Fruit fly (Drosophila melanogaster) whole organism, pupa: ENCODE measurements around the gene CG12817.

Source experiments
- CG10348 ChIP-seq: fragments of 200-800 bp; sonication (Bioruptor generic); IDR thresholded peaks from 2 replicates; pipeline ENCODE4 v1.3.6; 2022; ENCODE audit warnings: missing biosample characterization, missing genetic modification characterization
- CG12605 ChIP-seq: fragments of 200-800 bp; sonication (Bioruptor generic); IDR thresholded peaks from 2 replicates; pipeline ENCODE4 v1.3.6; 2022; ENCODE audit warnings: missing biosample characterization, missing genetic modification characterization
- CG13204 ChIP-seq: fragments of 200-800 bp; sonication (Bioruptor generic); optimal IDR thresholded peaks from 2 replicates; lab custom pipeline; 2018; ENCODE audit warnings: missing biosample characterization, mild to moderate bottlenecking, missing genetic modification characterization, moderate library complexity
- CG14655 ChIP-seq: fragments of 200-800 bp; sonication (Bioruptor generic); optimal IDR thresholded peaks from 3 replicates; lab custom pipeline; 2017; ENCODE audit warnings: mild to moderate bottlenecking, missing biosample characterization, missing genetic modification reagents, missing genetic modification characterization
- CG15710 ChIP-seq: fragments of 200-800 bp; sonication (Bioruptor generic); optimal IDR thresholded peaks from 2 replicates; lab custom pipeline; 2018; ENCODE audit warnings: missing biosample characterization, mild to moderate bottlenecking, missing genetic modification characterization, moderate library complexity
- CG17806 ChIP-seq: fragments of 200-800 bp; sonication (Bioruptor generic); optimal IDR thresholded peaks from 2 replicates; lab custom pipeline; 2018; ENCODE audit warnings: missing biosample characterization, mild to moderate bottlenecking, missing genetic modification characterization, moderate library complexity
- CG32121 ChIP-seq: fragments of 200-800 bp; sonication (Bioruptor generic); IDR thresholded peaks from 2 replicates; pipeline ENCODE4 v1.3.6; 2022; ENCODE audit warnings: missing biosample characterization, missing genetic modification characterization
- CG34367 ChIP-seq: fragments of 200-800 bp; sonication (Bioruptor generic); optimal IDR thresholded peaks from 2 replicates; lab custom pipeline; 2018; ENCODE audit warnings: missing biosample characterization, mild to moderate bottlenecking, missing genetic modification characterization
- CG4496 ChIP-seq: fragments of 200-800 bp; sonication (Bioruptor generic); IDR thresholded peaks from 3 replicates; pipeline ENCODE4 v1.3.6; 2022; ENCODE audit warnings: missing biosample characterization, missing genetic modification characterization
- CG8159 ChIP-seq: fragments of 200-800 bp; sonication (Bioruptor generic); optimal IDR thresholded peaks from 3 replicates; lab custom pipeline; 2018; ENCODE audit warnings: missing biosample characterization, mild to moderate bottlenecking, missing genetic modification characterization, moderate library complexity
- CG8301 ChIP-seq: fragments of 200-800 bp; sonication (Bioruptor generic); optimal IDR thresholded peaks from 2 replicates; lab custom pipeline; 2018; ENCODE audit warnings: missing biosample characterization, mild to moderate bottlenecking, missing genetic modification characterization
- CG9948 ChIP-seq: fragments of 200-800 bp; sonication (Bioruptor generic); optimal IDR thresholded peaks from 2 replicates; lab custom pipeline; 2018; ENCODE audit warnings: missing biosample characterization, mild to moderate bottlenecking, missing genetic modification characterization, moderate library complexity
- D1 ChIP-seq: fragments of 200-800 bp; sonication (Bioruptor generic); optimal IDR thresholded peaks from 2 replicates; lab custom pipeline; 2018; ENCODE audit warnings: missing biosample characterization, mild to moderate bottlenecking, missing genetic modification characterization, moderate library complexity
- EcR ChIP-seq: fragments of 200-800 bp; sonication (Bioruptor generic); optimal IDR thresholded peaks from 3 replicates; lab custom pipeline; 2019; ENCODE audit warnings: missing biosample characterization, missing genetic modification characterization, mild to moderate bottlenecking, moderate library complexity, missing genetic modification reagents
- Ets98B ChIP-seq: fragments of 200-800 bp; sonication (Bioruptor generic); IDR thresholded peaks from 2 replicates; pipeline ENCODE4 v1.3.6; 2022; ENCODE audit warnings: missing biosample characterization, missing genetic modification characterization
- Pif1A ChIP-seq: fragments of 200-800 bp; sonication (Bioruptor generic); optimal IDR thresholded peaks from 3 replicates; lab custom pipeline; 2016; ENCODE audit warnings: missing biosample characterization, missing genetic modification characterization
- Pif1B ChIP-seq: fragments of 200-800 bp; sonication (Bioruptor generic); optimal IDR thresholded peaks from 3 replicates; lab custom pipeline; 2016; ENCODE audit warnings: missing biosample characterization, missing genetic modification characterization
- Snoo ChIP-seq: fragments of 200-800 bp; sonication (Bioruptor generic); optimal IDR thresholded peaks from 3 replicates; lab custom pipeline; 2017; ENCODE audit warnings: missing biosample characterization, mild to moderate bottlenecking, missing genetic modification characterization, inconsistent platforms
- fd96Ca ChIP-seq: fragments of 200-800 bp; sonication (Bioruptor generic); IDR thresholded peaks from 3 replicates; pipeline ENCODE4 v1.3.6; 2022; ENCODE audit warnings: missing biosample characterization, missing genetic modification characterization
- gl ChIP-seq: fragments of 200-800 bp; sonication (Bioruptor generic); optimal IDR thresholded peaks from 2 replicates; lab custom pipeline; 2018; ENCODE audit warnings: missing biosample characterization, mild to moderate bottlenecking, missing genetic modification characterization
- rn ChIP-seq: fragments of 200-800 bp; sonication (Bioruptor generic); IDR thresholded peaks from 2 replicates; pipeline ENCODE4 v1.3.6; 2022; ENCODE audit warnings: missing biosample characterization, missing genetic modification characterization

The CG12817 gene

dm6 chr3R:10268101-10268864, 43.8 kb upstream of the CG12817 start:
- TF ChIP-seq CG14655 (GFP tag; lab: Kevin White, UChicago) (peak; percentile 74), CG9948 (tag; lab: Kevin White, UChicago) (peak; percentile 68), CG8301 (tag; lab: Kevin White, UChicago) (peak; percentile 83), D1 (no peak), Snoo (tag; lab: Kevin White, UChicago) (peak; percentile 91), CG32121 (GFP tag; lab: Robert Waterston, UW) (peak; percentile 79), CG10348 (GFP tag; lab: Robert Waterston, UW) (peak; percentile 35; the same call in 1 of the 2 replicates), EcR (no peak), CG12605 (GFP tag; lab: Robert Waterston, UW) (peak; percentile 68), CG34367 (tag; lab: Kevin White, UChicago) (peak; percentile 31), Pif1A (GFP tag; lab: Kevin White, UChicago) (peak; percentile 79), rn (GFP tag; lab: Robert Waterston, UW) (no peak), Pif1B (GFP tag; lab: Kevin White, UChicago) (peak; percentile 38), CG8159 (peak; percentile 65), CG4496 (peak; percentile 71), Ets98B (GFP tag; lab: Robert Waterston, UW) (peak; percentile 74), CG15710 (tag; lab: Kevin White, UChicago) (peak; percentile 65), fd96Ca (GFP tag; lab: Robert Waterston, UW) (no peak), CG13204 (GFP tag; lab: Kevin White, UChicago) (no peak), CG17806 (peak; percentile 64), gl (tag; lab: Kevin White, UChicago) (no peak)

dm6 chr3R:10266624-10267492, 42.3 kb upstream of the CG12817 start:
- TF ChIP-seq Snoo (tag; lab: Kevin White, UChicago) (no peak), fd96Ca (GFP tag; lab: Robert Waterston, UW) (peak; percentile 66; the same call in 2 of the 3 replicates), CG34367 (tag; lab: Kevin White, UChicago) (no peak), CG32121 (GFP tag; lab: Robert Waterston, UW) (no peak), Ets98B (GFP tag; lab: Robert Waterston, UW) (no peak), CG10348 (GFP tag; lab: Robert Waterston, UW) (no peak), CG8301 (tag; lab: Kevin White, UChicago) (no peak), CG14655 (GFP tag; lab: Kevin White, UChicago) (peak; percentile 6), CG12605 (GFP tag; lab: Robert Waterston, UW) (no peak), Pif1B (GFP tag; lab: Kevin White, UChicago) (no peak), D1 (no peak), EcR (no peak), CG13204 (GFP tag; lab: Kevin White, UChicago) (peak; percentile 51), gl (tag; lab: Kevin White, UChicago) (no peak), CG4496 (0 out of 3 replicates have a peak, but pooled peaks have one; percentile 28), Pif1A (GFP tag; lab: Kevin White, UChicago) (no peak), CG8159 (no peak), rn (GFP tag; lab: Robert Waterston, UW) (no peak), CG17806 (no peak), CG15710 (tag; lab: Kevin White, UChicago) (peak; percentile 3), CG9948 (tag; lab: Kevin White, UChicago) (no peak)

- peak; percentile 1 for TF ChIP-seq CG15710 (tag; lab: Kevin White, UChicago)
- TF ChIP-seq Pif1B (GFP tag; lab: Kevin White, UChicago) = peak; percentile 39
- TF ChIP-seq CG9948 (tag; lab: Kevin White, UChicago) = peak; percentile 10
- TF ChIP-seq Snoo (tag; lab: Kevin White, UChicago) = peak; percentile 80
- TF ChIP-seq D1 = no peak
- TF ChIP-seq Pif1A (GFP tag; lab: Kevin White, UChicago) = peak; percentile 34
- peak; percentile 51 for TF ChIP-seq CG14655 (GFP tag; lab: Kevin White, UChicago)
- TF ChIP-seq CG17806 = peak; percentile 18
- TF ChIP-seq CG13204 (GFP tag; lab: Kevin White, UChicago) = no peak
- TF ChIP-seq CG4496 = peak; percentile 46
- TF ChIP-seq Ets98B (GFP tag; lab: Robert Waterston, UW) = peak; percentile 55
- TF ChIP-seq CG32121 (GFP tag; lab: Robert Waterston, UW) = peak; percentile 77; the same call in 1 of the 2 replicates
- peak; percentile 13 for TF ChIP-seq CG8301 (tag; lab: Kevin White, UChicago)
- peak; percentile 48 for TF ChIP-seq CG8159
- TF ChIP-seq CG10348 (GFP tag; lab: Robert Waterston, UW) = no peak
- TF ChIP-seq fd96Ca (GFP tag; lab: Robert Waterston, UW) = no peak; the same call in 2 of the 3 replicates
- no peak for TF ChIP-seq gl (tag; lab: Kevin White, UChicago)
- no peak for TF ChIP-seq CG34367 (tag; lab: Kevin White, UChicago)
- no peak for TF ChIP-seq CG12605 (GFP tag; lab: Robert Waterston, UW)
- TF ChIP-seq rn (GFP tag; lab: Robert Waterston, UW) = no peak; the same call in 1 of the 2 replicates
- TF ChIP-seq EcR = no peak
These were observed 41.1 kb upstream of the CG12817 start for dm6 chr3R:10265552-10266137.
